Fruit fly (Drosophila melanogaster): Measurements from ENCODE around the gene CG10077.

Gene CG10077

dm6 chr3L:6984486-6984885 is 28.8 kb upstream of the CG10077 start, which contains the start of the genes CG32388 and CG43439:
CG32388 (minus strand) TSS chr3L:6984586.
CG43439 (minus strand) TSS chr3L:6984586.
- TF ChIP-seq sv (GFP tag; optimal IDR thresholded peaks at IDR 0.05) (no peak), ey (GFP tag; optimal IDR thresholded peaks at IDR 0.05) (no peak), sage (GFP tag; optimal IDR thresholded peaks at IDR 0.05) (no peak), h (GFP tag; optimal IDR thresholded peaks at IDR 0.05) (no peak), Hr78 (GFP tag; optimal IDR thresholded peaks at IDR 0.05) (no peak), tai (GFP tag; optimal IDR thresholded peaks at IDR 0.05) (no peak), CrebA (GFP tag; optimal IDR thresholded peaks at IDR 0.05; ENCODE audit: borderline replicate concordance) (no peak), Hr83 (GFP tag; optimal IDR thresholded peaks at IDR 0.05; ENCODE audit: poor library complexity, severe bottlenecking) (no peak), jim (GFP tag; optimal IDR thresholded peaks at IDR 0.05) (no peak), fru (GFP tag; optimal IDR thresholded peaks at IDR 0.05) (no peak), pan (optimal IDR thresholded peaks at IDR 0.05) (no peak)

- no peak for TF ChIP-seq foxo (GFP tag; optimal IDR thresholded peaks at IDR 0.05)
- TF ChIP-seq Hr83 (GFP tag; optimal IDR thresholded peaks at IDR 0.05; ENCODE audit: poor library complexity, severe bottlenecking), result no peak
- no peak for TF ChIP-seq sage (GFP tag; optimal IDR thresholded peaks at IDR 0.05)
- TF ChIP-seq sv (GFP tag; optimal IDR thresholded peaks at IDR 0.05), result peak; percentile 50
Observed at dm6 chr3L:6981823-6982222, 26.1 kb upstream of the CG10077 start.

dm6 chr3L:6981109-6981741 is 25.5 kb upstream of the CG10077 start:
- TF ChIP-seq CG9705 (GFP tag; optimal IDR thresholded peaks at IDR 0.05) (no peak), Abd-B (GFP tag; optimal IDR thresholded peaks at IDR 0.05) (no peak), br (GFP tag; optimal IDR thresholded peaks at IDR 0.05) (no peak), HLH106 (tag; optimal IDR thresholded peaks at IDR 0.05) (no peak), Myc (optimal IDR thresholded peaks at IDR 0.05) (no peak), OdsH (GFP tag; optimal IDR thresholded peaks at IDR 0.05) (no peak), Rel (GFP tag; optimal IDR thresholded peaks at IDR 0.05) (no peak), Rel (tag; optimal IDR thresholded peaks at IDR 0.05) (no peak), N (GFP tag; optimal IDR thresholded peaks at IDR 0.05) (no peak), Sp1 (GFP tag; optimal IDR thresholded peaks at IDR 0.05) (no peak), Hr83 (GFP tag; optimal IDR thresholded peaks at IDR 0.05; ENCODE audit: poor library complexity, severe bottlenecking) (no peak), jim (GFP tag; optimal IDR thresholded peaks at IDR 0.05) (no peak), rgr (GFP tag; optimal IDR thresholded peaks at IDR 0.05) (no peak), CG32264 (GFP tag; optimal IDR thresholded peaks at IDR 0.05) (no peak), h (GFP tag; optimal IDR thresholded peaks at IDR 0.05) (no peak), Mio (GFP tag; optimal IDR thresholded peaks at IDR 0.05) (no peak), usp (GFP tag; optimal IDR thresholded peaks at IDR 0.05) (no peak), Dfd (GFP tag; optimal IDR thresholded peaks at IDR 0.05) (no peak), pan (optimal IDR thresholded peaks at IDR 0.05) (no peak), ey (GFP tag; optimal IDR thresholded peaks at IDR 0.05) (no peak), CrebA (GFP tag; optimal IDR thresholded peaks at IDR 0.05; ENCODE audit: borderline replicate concordance) (no peak)

- no peak for TF ChIP-seq psq (GFP tag; optimal IDR thresholded peaks at IDR 0.05)
- no peak for TF ChIP-seq Hr78 (GFP tag; optimal IDR thresholded peaks at IDR 0.05)
- no peak for TF ChIP-seq Sp1 (GFP tag; optimal IDR thresholded peaks at IDR 0.05)
- no peak for TF ChIP-seq jim (GFP tag; optimal IDR thresholded peaks at IDR 0.05)
- no peak for TF ChIP-seq Dfd (GFP tag; optimal IDR thresholded peaks at IDR 0.05)
- TF ChIP-seq Jra (GFP tag; optimal IDR thresholded peaks at IDR 0.05), result no peak
- no peak for TF ChIP-seq sage (GFP tag; optimal IDR thresholded peaks at IDR 0.05)
- no peak for TF ChIP-seq N (GFP tag; optimal IDR thresholded peaks at IDR 0.05)
- TF ChIP-seq br (GFP tag; optimal IDR thresholded peaks at IDR 0.05), result no peak
- TF ChIP-seq Myc (optimal IDR thresholded peaks at IDR 0.05), result no peak
- no peak for TF ChIP-seq GATAd (GFP tag; optimal IDR thresholded peaks at IDR 0.05)
- TF ChIP-seq Vsx2 (GFP tag; optimal IDR thresholded peaks at IDR 0.05; ENCODE audit: partially characterized antibody), result no peak
- TF ChIP-seq h (GFP tag; optimal IDR thresholded peaks at IDR 0.05), result no peak
- TF ChIP-seq CG9705 (GFP tag; optimal IDR thresholded peaks at IDR 0.05), result no peak
- no peak for TF ChIP-seq brk (GFP tag; optimal IDR thresholded peaks at IDR 0.05)
- no peak for TF ChIP-seq dsf (GFP tag; optimal IDR thresholded peaks at IDR 0.05; ENCODE audit: borderline replicate concordance)
- TF ChIP-seq Mio (GFP tag; optimal IDR thresholded peaks at IDR 0.05), result no peak
- no peak for TF ChIP-seq dmrt93B (GFP tag; optimal IDR thresholded peaks at IDR 0.05)
Observed at dm6 chr3L:6980553-6980952, 24.8 kb upstream of the CG10077 start.

Measured in whole organism, wandering third instar larva.